Fruit fly (Drosophila melanogaster) whole organism, prepupa: Measurements from ENCODE around the gene CG7523.

Experiments used
- Blimp-1 ChIP-seq: fragments of 200-800 bp; sonication (Bioruptor generic); optimal IDR thresholded peaks from 3 replicates; lab custom pipeline; 2017; ENCODE audit warnings: missing biosample characterization, missing genetic modification characterization, mild to moderate bottlenecking, moderate library complexity, missing genetic modification reagents
- CG10669 ChIP-seq: fragments of 200-800 bp; sonication (Bioruptor generic); optimal IDR thresholded peaks from 3 replicates; lab custom pipeline; 2018; ENCODE audit warnings: missing biosample characterization, mild to moderate bottlenecking, missing genetic modification characterization, moderate library complexity
- CG11294 ChIP-seq: fragments of 200-800 bp; sonication (Bioruptor generic); IDR thresholded peaks from 2 replicates; pipeline ENCODE4 v1.3.6; 2022; ENCODE audit warnings: missing biosample characterization, missing genetic modification characterization
- CG11762 ChIP-seq: fragments of 200-800 bp; sonication (Bioruptor generic); optimal IDR thresholded peaks from 3 replicates; lab custom pipeline; 2016; ENCODE audit warnings: missing biosample characterization, missing genetic modification characterization; ENCODE audit not compliant: insufficient read depth
- CG11902 ChIP-seq: fragments of 200-800 bp; sonication (Bioruptor generic); optimal IDR thresholded peaks from 3 replicates; lab custom pipeline; 2016; ENCODE audit warnings: missing biosample characterization, missing genetic modification characterization
- CG15336 ChIP-seq: fragments of 200-800 bp; sonication (Bioruptor generic); IDR thresholded peaks from 2 replicates; pipeline ENCODE4 v1.3.6; 2022; ENCODE audit warnings: missing biosample characterization, missing genetic modification characterization
- CG1621 ChIP-seq: fragments of 200-800 bp; sonication (Bioruptor generic); optimal IDR thresholded peaks from 3 replicates; lab custom pipeline; 2018; ENCODE audit warnings: missing biosample characterization, mild to moderate bottlenecking, missing genetic modification characterization
- CG16779 ChIP-seq: fragments of 200-800 bp; sonication (Bioruptor generic); optimal IDR thresholded peaks from 3 replicates; lab custom pipeline; 2017; ENCODE audit warnings: missing biosample characterization, mild to moderate bottlenecking, missing genetic modification characterization
- CG3032 ChIP-seq: fragments of 200-800 bp; optimal IDR thresholded peaks from 2 replicates; lab custom pipeline; 2019; ENCODE audit warnings: missing biosample characterization, mild to moderate bottlenecking, missing genetic modification characterization, moderate library complexity
- CG31627 ChIP-seq: fragments of 200-800 bp; sonication (Bioruptor generic); optimal IDR thresholded peaks from 3 replicates; lab custom pipeline; 2016; ENCODE audit warnings: missing biosample characterization, missing genetic modification characterization
- CG32006 ChIP-seq: fragments of 200-800 bp; sonication (Bioruptor generic); optimal IDR thresholded peaks from 3 replicates; lab custom pipeline; 2017; ENCODE audit warnings: missing biosample characterization, mild to moderate bottlenecking, missing genetic modification characterization
- CG3919 ChIP-seq: fragments of 200-800 bp; sonication (Bioruptor generic); optimal IDR thresholded peaks from 3 replicates; lab custom pipeline; 2016; ENCODE audit warnings: missing biosample characterization, missing genetic modification characterization
- CG4318 ChIP-seq: fragments of 200-800 bp; sonication (Bioruptor generic); optimal IDR thresholded peaks from 3 replicates; lab custom pipeline; 2017; ENCODE audit warnings: missing biosample characterization, mild to moderate bottlenecking, missing genetic modification characterization
- CG6276 ChIP-seq: fragments of 200-800 bp; sonication (Bioruptor generic); optimal IDR thresholded peaks from 2 replicates; lab custom pipeline; 2017; ENCODE audit warnings: missing biosample characterization, mild to moderate bottlenecking, missing genetic modification characterization
- CG6792 ChIP-seq: fragments of 200-800 bp; sonication (Bioruptor generic); optimal IDR thresholded peaks from 3 replicates; lab custom pipeline; 2016; ENCODE audit warnings: missing biosample characterization, missing genetic modification characterization
- CG6808 ChIP-seq: fragments of 200-800 bp; sonication (Bioruptor generic); optimal IDR thresholded peaks from 3 replicates; lab custom pipeline; 2017; ENCODE audit warnings: missing biosample characterization, missing genetic modification characterization, mild to moderate bottlenecking, moderate library complexity, missing genetic modification reagents
- CG8119 ChIP-seq: fragments of 200-800 bp; sonication (Bioruptor generic); IDR thresholded peaks from 3 replicates; pipeline ENCODE4 v1.3.6; 2022; ENCODE audit warnings: missing biosample characterization, missing genetic modification characterization
- CG9139 ChIP-seq: fragments of 200-800 bp; sonication (Bioruptor generic); optimal IDR thresholded peaks from 3 replicates; lab custom pipeline; 2017; ENCODE audit warnings: missing biosample characterization, mild to moderate bottlenecking, missing genetic modification characterization
- Eip75B ChIP-seq: fragments of 200-800 bp; sonication (Bioruptor generic); optimal IDR thresholded peaks from 3 replicates; lab custom pipeline; 2016; ENCODE audit warnings: missing biosample characterization, missing genetic modification characterization
- Eip78C ChIP-seq: fragments of 200-800 bp; sonication (Bioruptor generic); peaks from one replicate; lab custom pipeline; 2016; ENCODE audit warnings: missing biosample characterization, missing genetic modification characterization
- Ets21C ChIP-seq: fragments of 200-800 bp; sonication (Bioruptor generic); optimal IDR thresholded peaks from 3 replicates; lab custom pipeline; 2016; ENCODE audit warnings: missing biosample characterization, missing genetic modification characterization
- Ets96B ChIP-seq: fragments of 200-800 bp; optimal IDR thresholded peaks from 2 replicates; lab custom pipeline; 2019; ENCODE audit warnings: missing biosample characterization, mild to moderate bottlenecking, missing genetic modification characterization, moderate library complexity
- Gug ChIP-seq: fragments of 200-800 bp; sonication (Bioruptor generic); IDR thresholded peaks from 2 replicates; pipeline ENCODE4 v1.3.6; 2022; ENCODE audit warnings: missing biosample characterization, missing genetic modification characterization
- Hr38 ChIP-seq: sonication (Bioruptor generic); optimal IDR thresholded peaks from 2 replicates; lab custom pipeline; 2016; ENCODE audit warnings: missing biosample characterization, missing genetic modification characterization
- Hr39 ChIP-seq: fragments of 200-800 bp; sonication (Bioruptor generic); optimal IDR thresholded peaks from 2 replicates; lab custom pipeline; 2016; ENCODE audit warnings: missing biosample characterization, missing genetic modification characterization
- Hr4 ChIP-seq: fragments of 200-800 bp; sonication (Bioruptor generic); optimal IDR thresholded peaks from 3 replicates; lab custom pipeline; 2016; ENCODE audit warnings: missing biosample characterization, missing genetic modification characterization
- Lpt ChIP-seq: fragments of 200-800 bp; sonication (Bioruptor generic); optimal IDR thresholded peaks from 3 replicates; lab custom pipeline; 2016; ENCODE audit warnings: missing biosample characterization, missing genetic modification characterization
- Met ChIP-seq: fragments of 200-800 bp; sonication (Bioruptor generic); optimal IDR thresholded peaks from 3 replicates; lab custom pipeline; 2016; ENCODE audit warnings: missing biosample characterization, missing genetic modification characterization
- OdsH ChIP-seq: fragments of 200-800 bp; sonication (Bioruptor generic); optimal IDR thresholded peaks from 3 replicates; lab custom pipeline; 2016; ENCODE audit warnings: missing biosample characterization, missing genetic modification characterization
- Smox ChIP-seq: fragments of 200-800 bp; sonication (Bioruptor generic); optimal IDR thresholded peaks from 3 replicates; lab custom pipeline; 2016; ENCODE audit warnings: missing biosample characterization, missing genetic modification characterization
- Sox102F ChIP-seq: fragments of 200-800 bp; sonication (Bioruptor generic); optimal IDR thresholded peaks from 2 replicates; lab custom pipeline; 2016; ENCODE audit warnings: missing biosample characterization, mild to moderate bottlenecking, missing genetic modification characterization
- Sox14 ChIP-seq: fragments of 200-800 bp; sonication (Bioruptor generic); optimal IDR thresholded peaks from 3 replicates; lab custom pipeline; 2016; ENCODE audit warnings: missing biosample characterization, missing genetic modification characterization
- Sox15 ChIP-seq: fragments of 200-800 bp; sonication (Bioruptor generic); optimal IDR thresholded peaks from 3 replicates; lab custom pipeline; 2016; ENCODE audit warnings: missing biosample characterization, missing genetic modification characterization
- achi ChIP-seq: fragments of 200-800 bp; sonication (Bioruptor generic); optimal IDR thresholded peaks from 3 replicates; lab custom pipeline; 2016; ENCODE audit warnings: missing biosample characterization, missing genetic modification characterization
- acj6 ChIP-seq: fragments of 200-800 bp; sonication (Bioruptor generic); optimal IDR thresholded peaks from 3 replicates; lab custom pipeline; 2016; ENCODE audit warnings: missing biosample characterization, missing genetic modification characterization
- cyc ChIP-seq: fragments of 200-800 bp; sonication (Bioruptor generic); optimal IDR thresholded peaks from 3 replicates; lab custom pipeline; 2016; ENCODE audit warnings: missing biosample characterization, missing genetic modification characterization
- dsx ChIP-seq: fragments of 200-800 bp; optimal IDR thresholded peaks from 3 replicates; lab custom pipeline; 2019; ENCODE audit warnings: missing biosample characterization, mild to moderate bottlenecking, missing genetic modification characterization, moderate library complexity; ENCODE audit not compliant: poor library complexity, severe bottlenecking
- eg ChIP-seq: fragments of 200-800 bp; sonication (Bioruptor generic); IDR thresholded peaks from 3 replicates; pipeline ENCODE4 v1.3.6; 2022; ENCODE audit warnings: missing biosample characterization, missing genetic modification characterization
- esn ChIP-seq: fragments of 200-800 bp; sonication (Bioruptor generic); optimal IDR thresholded peaks from 2 replicates; lab custom pipeline; 2016; ENCODE audit warnings: missing biosample characterization, mild to moderate bottlenecking, missing genetic modification characterization, moderate library complexity
- fd59A ChIP-seq: fragments of 200-800 bp; sonication (Bioruptor generic); optimal IDR thresholded peaks from 2 replicates; lab custom pipeline; 2017; ENCODE audit warnings: missing biosample characterization, mild to moderate bottlenecking, missing genetic modification characterization, missing genetic modification reagents
- fd85E ChIP-seq: fragments of 200-800 bp; sonication (Bioruptor generic); optimal IDR thresholded peaks from 3 replicates; lab custom pipeline; 2016; ENCODE audit warnings: missing biosample characterization, missing genetic modification characterization
- lz ChIP-seq: fragments of 200-800 bp; sonication (Bioruptor generic); optimal IDR thresholded peaks from 3 replicates; lab custom pipeline; 2016; ENCODE audit warnings: missing biosample characterization, missing genetic modification characterization
- net ChIP-seq: fragments of 200-800 bp; sonication (Bioruptor generic); optimal IDR thresholded peaks from 3 replicates; lab custom pipeline; 2016; ENCODE audit warnings: missing biosample characterization, missing genetic modification characterization
- pdm3 ChIP-seq: fragments of 200-800 bp; sonication (Bioruptor generic); optimal IDR thresholded peaks from 3 replicates; lab custom pipeline; 2016; ENCODE audit warnings: missing biosample characterization, missing genetic modification characterization
- salr ChIP-seq, 2 experiments: fragments of 200-800 bp; sonication (Bioruptor generic); optimal IDR thresholded peaks; 3 replicates each; lab custom pipeline; 2016 to 2018; ENCODE audit warnings: missing biosample characterization in 2 of 2, missing genetic modification characterization in 2 of 2, mild to moderate bottlenecking in 1 of 2
- ss ChIP-seq, 2 experiments: fragments of 200-800 bp; sonication (Bioruptor generic); optimal IDR thresholded peaks; 2 replicates in 1 of 2; 3 replicates in 1 of 2; lab custom pipeline; 2017 to 2018; ENCODE audit warnings: mild to moderate bottlenecking in 2 of 2, missing biosample characterization in 2 of 2, missing genetic modification characterization in 2 of 2, moderate library complexity in 1 of 2
- svp ChIP-seq: fragments of 200-800 bp; sonication (Bioruptor generic); peaks from one replicate; lab custom pipeline; 2016; ENCODE audit warnings: missing biosample characterization, missing genetic modification characterization

Gene CG7523

DNA sequence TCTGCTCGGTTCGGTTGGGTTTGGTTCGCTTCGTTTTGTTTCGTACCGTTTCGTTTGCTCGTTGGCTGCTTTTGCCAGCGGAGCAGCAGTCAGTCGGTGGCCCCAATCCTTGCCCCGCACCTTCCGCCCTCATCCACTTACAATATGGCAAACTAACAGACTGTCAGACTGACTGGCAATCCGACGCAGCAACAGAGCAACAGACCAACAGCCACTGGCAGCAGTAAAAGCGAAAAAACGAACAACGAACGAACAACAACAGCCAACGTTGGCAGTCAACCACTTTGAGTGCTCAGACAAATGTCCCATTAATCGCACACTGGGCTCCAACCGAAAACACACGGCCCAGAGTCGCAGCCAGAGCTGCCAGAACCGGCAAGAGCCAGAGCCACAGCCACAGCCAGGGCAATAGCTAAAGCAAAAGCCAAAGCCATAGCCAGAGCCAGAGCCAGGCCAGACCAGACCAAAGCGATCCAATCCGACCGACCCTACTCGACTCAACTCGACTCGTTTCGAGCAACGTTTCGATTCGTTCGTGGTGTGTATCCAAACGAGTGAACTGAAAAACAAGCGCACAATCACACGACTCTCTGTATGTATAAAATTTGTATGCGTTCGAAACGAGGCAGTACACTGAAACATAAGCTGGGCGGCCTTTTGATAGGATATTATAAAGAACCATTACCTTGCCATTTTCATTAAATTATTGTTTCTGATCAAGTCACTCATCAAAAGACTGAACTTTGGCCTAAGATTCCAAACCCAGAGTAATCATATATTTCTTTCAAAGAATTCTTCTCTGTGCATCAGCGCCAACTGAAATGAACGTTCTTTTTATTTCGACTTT, 33.2 kb upstream of the CG7523 start (continued):
- TF ChIP-seq Smox (GFP tag; lab: Kevin White, UChicago), result peak; percentile 100
- TF ChIP-seq CG4318 (GFP tag; lab: Kevin White, UChicago), result peak; percentile 100
- TF ChIP-seq cyc, result peak; percentile 100
- peak; percentile 100 for TF ChIP-seq Sox14
- peak; percentile 100 for TF ChIP-seq salr (GFP tag; optimal IDR thresholded peaks at IDR 0.05; lab: Kevin White, UChicago)
- TF ChIP-seq CG1621 (tag; lab: Kevin White, UChicago), result peak; percentile 99
- peak; percentile 100 for TF ChIP-seq CG11902
- peak; percentile 99 for TF ChIP-seq fd85E (GFP tag; lab: Kevin White, UChicago)
- peak; percentile 100 for TF ChIP-seq ss (GFP tag; optimal IDR thresholded peaks at IDR 0.05; lab: Kevin White, UChicago)
- peak; percentile 100 for TF ChIP-seq acj6
- TF ChIP-seq, all 60 proteins: peak for 60

DNA sequence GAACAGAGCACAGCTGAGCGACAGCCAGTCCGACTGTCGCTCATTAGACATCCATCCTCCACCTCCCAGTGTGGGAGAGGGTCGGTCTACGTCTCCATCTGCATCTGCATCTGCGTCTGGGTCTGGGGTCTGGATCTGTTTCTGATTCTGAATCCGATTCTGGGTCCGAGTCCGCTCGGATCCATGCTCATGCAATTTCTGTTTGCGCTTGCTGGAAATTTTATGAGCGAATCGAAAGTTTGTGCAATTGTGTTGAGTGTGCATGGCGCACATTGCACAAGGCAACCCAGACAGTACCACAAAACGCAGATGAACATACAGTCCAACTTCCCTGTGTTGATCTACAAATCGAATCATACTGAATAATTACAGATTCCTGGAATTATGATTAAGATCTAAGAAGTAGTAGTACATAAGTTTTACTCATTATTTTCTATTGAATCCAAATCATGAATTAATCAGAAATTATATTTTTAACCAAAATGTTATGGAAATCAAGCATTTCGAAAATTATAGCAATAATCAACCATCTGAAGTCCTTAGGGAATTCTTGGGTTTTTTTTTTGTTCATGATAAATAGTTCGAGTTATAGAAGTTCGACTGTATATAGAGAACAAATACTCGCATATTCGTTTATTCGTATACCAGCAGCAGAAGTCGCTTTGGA, 32.5 kb upstream of the CG7523 start:
- TF ChIP-seq Ets21C (GFP tag; lab: Kevin White, UChicago) (peak; percentile 91), eg (GFP tag; lab: Robert Waterston, UW) (peak; percentile 94), Eip78C (GFP tag; lab: Kevin White, UChicago) (peak; percentile 99), lz (GFP tag; lab: Kevin White, UChicago) (peak; percentile 95), fd59A (GFP tag; lab: Kevin White, UChicago) (peak; percentile 91), CG9139 (GFP tag; lab: Kevin White, UChicago) (peak; percentile 87), Lpt (peak; percentile 90), CG10669 (GFP tag; lab: Kevin White, UChicago) (peak; percentile 96), CG6276 (peak; percentile 97), CG11902 (peak; percentile 94), dsx (GFP tag; lab: Kevin White, UChicago) (peak; percentile 94), Hr4 (GFP tag; lab: Kevin White, UChicago) (peak; percentile 98), net (GFP tag; lab: Kevin White, UChicago) (peak; percentile 97), CG6792 (GFP tag; lab: Kevin White, UChicago) (peak; percentile 95), Sox102F (GFP tag; lab: Kevin White, UChicago) (peak; percentile 93), Met (GFP tag; lab: Kevin White, UChicago) (peak; percentile 96), Eip75B (GFP tag; lab: Kevin White, UChicago) (peak; percentile 97), Ets96B (tag; lab: Kevin White, UChicago) (peak; percentile 93), Blimp-1 (GFP tag; lab: Kevin White, UChicago) (peak; percentile 78), CG3919 (GFP tag; lab: Kevin White, UChicago) (peak; percentile 98), CG11294 (GFP tag; lab: Robert Waterston, UW) (peak; percentile 94), acj6 (peak; percentile 96), CG32006 (GFP tag; lab: Kevin White, UChicago) (peak; percentile 98), Hr38 (GFP tag; lab: Kevin White, UChicago) (peak; percentile 40), CG3032 (tag; lab: Kevin White, UChicago) (peak; percentile 90), Hr39 (peak; percentile 96), esn (peak; percentile 96), CG8119 (peak; percentile 97), svp (GFP tag; lab: Kevin White, UChicago) (peak; percentile 96), CG11762 (peak; percentile 97), Gug (peak; percentile 94), Sox15 (GFP tag; lab: Kevin White, UChicago) (peak; percentile 93), CG16779 (tag; lab: Kevin White, UChicago) (peak; percentile 89), CG31627 (GFP tag; lab: Kevin White, UChicago) (peak; percentile 96), CG6808 (GFP tag; lab: Kevin White, UChicago) (peak; percentile 94), achi (peak; percentile 95), fd85E (GFP tag; lab: Kevin White, UChicago) (peak; percentile 79), pdm3 (GFP tag; lab: Kevin White, UChicago) (peak; percentile 97), OdsH (GFP tag; lab: Kevin White, UChicago) (peak; percentile 98), CG15336 (GFP tag; lab: Robert Waterston, UW) (peak; percentile 97), CG4318 (GFP tag; lab: Kevin White, UChicago) (peak; percentile 94)
